Worm (Caenorhabditis elegans) whole organism, early embryonic: ENCODE measurements around the gene cyp-34A8.

Experiments
- B0310.2 ChIP-seq: sonication (generic microtip); optimal IDR thresholded peaks from 2 replicates; lab custom pipeline; 2016; ENCODE audit warnings: mild to moderate bottlenecking, missing genetic modification characterization, missing compliant biosample characterization
- F13C5.2 ChIP-seq: sonication (generic microtip); optimal IDR thresholded peaks from 2 replicates; lab custom pipeline; 2017; ENCODE audit warnings: mild to moderate bottlenecking, missing genetic modification characterization, inconsistent platforms, missing compliant biosample characterization
- aly-1 ChIP-seq: sonication (generic microtip); optimal IDR thresholded peaks from 2 replicates; lab custom pipeline; 2016; ENCODE audit warnings: missing genetic modification characterization, missing compliant biosample characterization
- ama-1 ChIP-seq: fragments of 150-350 bp; optimal IDR thresholded peaks from 2 replicates; lab custom pipeline; 2014
- ceh-36 ChIP-seq: sonication (generic microtip); optimal IDR thresholded peaks from 2 replicates; lab custom pipeline; 2016; ENCODE audit warnings: missing genetic modification characterization, inconsistent platforms, missing compliant biosample characterization
- ets-7 ChIP-seq: sonication (generic microtip); optimal IDR thresholded peaks from 2 replicates; lab custom pipeline; 2016; ENCODE audit warnings: missing genotype, missing genetic modification characterization, missing compliant biosample characterization
- flt-1 ChIP-seq: fragments of 200-800 bp; sonication (Bioruptor generic); IDR thresholded peaks from 2 replicates; pipeline ENCODE4 v1.3.6; 2022; ENCODE audit warnings: missing genetic modification characterization, missing compliant biosample characterization
- hmbx-1 ChIP-seq: sonication (generic microtip); optimal IDR thresholded peaks from 2 replicates; lab custom pipeline; 2016; ENCODE audit warnings: mild to moderate bottlenecking, missing genetic modification characterization, missing compliant biosample characterization
- hmg-4 ChIP-seq: fragments of 200-800 bp; sonication (Bioruptor generic); optimal IDR thresholded peaks from 2 replicates; lab custom pipeline; 2018; ENCODE audit warnings: mild to moderate bottlenecking, missing genetic modification characterization, missing compliant biosample characterization
- hnd-1 ChIP-seq: sonication (generic microtip); optimal IDR thresholded peaks from 2 replicates; lab custom pipeline; 2016; ENCODE audit warnings: missing genetic modification characterization, missing compliant biosample characterization
- sea-1 ChIP-seq: fragments of 200-800 bp; sonication (Bioruptor generic); conservative IDR thresholded peaks from 2 replicates; pipeline ENCODE4 v1.3.6; 2022; ENCODE audit warnings: missing genetic modification characterization, missing compliant biosample characterization
- tbx-11 ChIP-seq: fragments of 200-800 bp; sonication (Bioruptor generic); IDR thresholded peaks from 2 replicates; pipeline ENCODE4 v1.3.6; 2022; ENCODE audit warnings: missing genetic modification characterization, missing compliant biosample characterization
- tbx-37 ChIP-seq: fragments of 200-800 bp; sonication (Bioruptor generic); conservative IDR thresholded peaks from 2 replicates; pipeline ENCODE4 v1.3.6; 2022; ENCODE audit warnings: missing genetic modification reagents, missing genetic modification characterization, missing compliant biosample characterization
- tra-4 ChIP-seq: sonication (generic microtip); optimal IDR thresholded peaks from 2 replicates; lab custom pipeline; 2017; ENCODE audit warnings: missing genetic modification characterization, missing compliant biosample characterization

ce11 chrV:3927522-3927921 lies 40.1 kb downstream of the cyp-34A8 start:
- TF ChIP-seq ama-1 (no peak), flt-1 (GFP tag; lab: Robert Waterston, UW) (no peak), hmg-4 (GFP tag; lab: Kevin White, UChicago) (no peak), tra-4 (tag; lab: Kevin White, UChicago) (no peak), tbx-11 (GFP tag; lab: Robert Waterston, UW) (no peak), F13C5.2 (tag; lab: Kevin White, UChicago) (no peak), B0310.2 (tag; lab: Kevin White, UChicago) (no peak), tbx-37 (GFP tag; lab: Robert Waterston, UW) (no peak), aly-1 (tag; lab: Kevin White, UChicago) (no peak), sea-1 (no peak), hmbx-1 (tag; lab: Kevin White, UChicago) (no peak), ceh-36 (tag; lab: Kevin White, UChicago) (no peak), hnd-1 (no peak), ets-7 (tag; lab: Kevin White, UChicago) (no peak)
